Fruit fly (Drosophila melanogaster) whole organism, embryonic: Measurements from ENCODE around the gene CG4297.

ENCODE experiments used
- ATbp ChIP-seq: fragments of 200-800 bp; sonication (Bioruptor generic); optimal IDR thresholded peaks from 2 replicates; lab custom pipeline; 2017; ENCODE audit warnings: missing biosample characterization, mild to moderate bottlenecking, missing genetic modification characterization, missing genetic modification reagents
- Asciz ChIP-seq: fragments of 200-800 bp; sonication (Bioruptor generic); optimal IDR thresholded peaks from 2 replicates; lab custom pipeline; 2017; ENCODE audit warnings: missing biosample characterization, mild to moderate bottlenecking, missing genetic modification characterization, missing genetic modification reagents
- Atf3 ChIP-seq: fragments of 200-800 bp; sonication (Bioruptor generic); optimal IDR thresholded peaks from 3 replicates; lab custom pipeline; 2016; ENCODE audit warnings: missing biosample characterization, missing genetic modification characterization
- B-H1 ChIP-seq: fragments of 200-800 bp; sonication (Bioruptor generic); IDR thresholded peaks from 3 replicates; pipeline ENCODE4 v1.3.6; 2022; ENCODE audit warnings: missing biosample characterization, missing genetic modification characterization
- CG10147 ChIP-seq: fragments of 200-800 bp; sonication (Bioruptor generic); optimal IDR thresholded peaks from 2 replicates; lab custom pipeline; 2019; ENCODE audit warnings: missing biosample characterization, mild to moderate bottlenecking, missing genetic modification characterization, moderate library complexity
- CG10462 ChIP-seq: fragments of 200-800 bp; sonication (Bioruptor generic); optimal IDR thresholded peaks from 2 replicates; lab custom pipeline; 2016; ENCODE audit warnings: missing biosample characterization, missing genetic modification characterization
- CG10543 ChIP-seq: fragments of 200-800 bp; sonication (Bioruptor generic); optimal IDR thresholded peaks from 3 replicates; lab custom pipeline; 2017; ENCODE audit warnings: missing biosample characterization, mild to moderate bottlenecking, missing genetic modification characterization, moderate library complexity
- CG10654 ChIP-seq: fragments of 200-800 bp; sonication (Bioruptor generic); optimal IDR thresholded peaks from 2 replicates; lab custom pipeline; 2016; ENCODE audit warnings: missing biosample characterization, missing genetic modification characterization
- CG11085 ChIP-seq: fragments of 200-800 bp; sonication (Bioruptor generic); IDR thresholded peaks from 2 replicates; pipeline ENCODE4 v1.3.6; 2022; ENCODE audit warnings: missing biosample characterization, missing genetic modification characterization
- CG11456 ChIP-seq: fragments of 200-800 bp; sonication (Bioruptor generic); IDR thresholded peaks from 3 replicates; pipeline ENCODE4 v1.3.6; 2022; ENCODE audit warnings: missing biosample characterization, missing genetic modification characterization
- CG12071 ChIP-seq: fragments of 200-800 bp; sonication (Bioruptor generic); optimal IDR thresholded peaks from 3 replicates; lab custom pipeline; 2018; ENCODE audit warnings: missing biosample characterization, mild to moderate bottlenecking, missing genetic modification characterization
- CG13894 ChIP-seq: fragments of 200-800 bp; sonication (Bioruptor generic); optimal IDR thresholded peaks from 3 replicates; lab custom pipeline; 2018; ENCODE audit warnings: missing biosample characterization, mild to moderate bottlenecking, missing genetic modification characterization, moderate library complexity
- CG15269 ChIP-seq: fragments of 200-800 bp; sonication (Bioruptor generic); optimal IDR thresholded peaks from 2 replicates; lab custom pipeline; 2018; ENCODE audit warnings: missing biosample characterization, mild to moderate bottlenecking, missing genetic modification characterization, moderate library complexity
- CG15514 ChIP-seq: fragments of 200-800 bp; sonication (Bioruptor generic); optimal IDR thresholded peaks from 3 replicates; lab custom pipeline; 2017; ENCODE audit warnings: missing biosample characterization, missing genetic modification characterization, mild to moderate bottlenecking, moderate library complexity, missing genetic modification reagents
- CG17385 ChIP-seq: fragments of 200-800 bp; sonication (Bioruptor generic); optimal IDR thresholded peaks from 3 replicates; lab custom pipeline; 2018; ENCODE audit warnings: missing biosample characterization, mild to moderate bottlenecking, missing genetic modification characterization
- CG17912 ChIP-seq: fragments of 200-800 bp; sonication (Bioruptor generic); optimal IDR thresholded peaks from 2 replicates; lab custom pipeline; 2018; ENCODE audit warnings: missing biosample characterization, mild to moderate bottlenecking, missing genetic modification characterization
- CG18599 ChIP-seq: fragments of 200-800 bp; sonication (Bioruptor generic); optimal IDR thresholded peaks from 3 replicates; lab custom pipeline; 2017; ENCODE audit warnings: missing biosample characterization, missing genetic modification characterization, mild to moderate bottlenecking, moderate library complexity, missing genetic modification reagents
- CG2678 ChIP-seq: fragments of 200-800 bp; sonication (Bioruptor generic); optimal IDR thresholded peaks from 3 replicates; lab custom pipeline; 2019; ENCODE audit warnings: missing biosample characterization, mild to moderate bottlenecking, missing genetic modification characterization, moderate library complexity
- CG3163 ChIP-seq: fragments of 200-800 bp; sonication (Bioruptor generic); optimal IDR thresholded peaks from 3 replicates; lab custom pipeline; 2016; ENCODE audit warnings: missing biosample characterization, missing genetic modification characterization
- CG32767 ChIP-seq: fragments of 200-800 bp; sonication (Bioruptor generic); IDR thresholded peaks from 2 replicates; pipeline ENCODE4 v1.3.6; 2022; ENCODE audit warnings: missing biosample characterization, missing genetic modification characterization
- CG34224 ChIP-seq: fragments of 200-800 bp; sonication (Bioruptor generic); IDR thresholded peaks from 3 replicates; pipeline ENCODE4 v1.3.6; 2022; ENCODE audit warnings: missing biosample characterization, missing genetic modification characterization; ENCODE audit not compliant: partially characterized antibody
- CG4360 ChIP-seq: fragments of 200-800 bp; sonication (Bioruptor generic); IDR thresholded peaks from 2 replicates; pipeline ENCODE4 v1.3.6; 2022; ENCODE audit warnings: missing biosample characterization, missing genetic modification characterization
- CG6683 ChIP-seq: fragments of 200-800 bp; sonication (Bioruptor generic); optimal IDR thresholded peaks from 2 replicates; lab custom pipeline; 2017; ENCODE audit warnings: missing biosample characterization, mild to moderate bottlenecking, missing genetic modification characterization, missing genetic modification reagents
- CG6765 ChIP-seq: fragments of 200-800 bp; sonication (Bioruptor generic); optimal IDR thresholded peaks from 3 replicates; lab custom pipeline; 2017; ENCODE audit warnings: missing biosample characterization, mild to moderate bottlenecking, missing genetic modification characterization
- Ets65A ChIP-seq: fragments of 200-800 bp; sonication (Bioruptor generic); peaks from one replicate; lab custom pipeline; 2016; ENCODE audit warnings: missing biosample characterization, missing genetic modification characterization
- Fer3 ChIP-seq: fragments of 200-800 bp; sonication (Bioruptor generic); optimal IDR thresholded peaks from 2 replicates; lab custom pipeline; 2018; ENCODE audit warnings: missing biosample characterization, mild to moderate bottlenecking, missing genetic modification characterization, moderate library complexity
- GATAe ChIP-seq: fragments of 200-800 bp; sonication (Bioruptor generic); conservative IDR thresholded peaks from 2 replicates; pipeline ENCODE4 v1.3.6; 2022; ENCODE audit warnings: missing biosample characterization, missing genetic modification characterization
- Med ChIP-seq: fragments of 200-800 bp; sonication (Bioruptor generic); peaks from one replicate; lab custom pipeline; 2016; ENCODE audit warnings: missing biosample characterization, missing genetic modification characterization, mild to moderate bottlenecking, inconsistent platforms, moderate library complexity
- NfI ChIP-seq: fragments of 200-800 bp; sonication (Bioruptor generic); optimal IDR thresholded peaks from 3 replicates; lab custom pipeline; 2018; ENCODE audit warnings: missing biosample characterization, mild to moderate bottlenecking, missing genetic modification characterization, moderate library complexity
- Scr ChIP-seq: fragments of 200-800 bp; sonication (Bioruptor generic); IDR thresholded peaks from 2 replicates; pipeline ENCODE4 v1.3.6; 2022; ENCODE audit warnings: missing biosample characterization, missing genetic modification characterization; ENCODE audit not compliant: partially characterized antibody
- Sox102F ChIP-seq: fragments of 200-800 bp; sonication (Bioruptor generic); optimal IDR thresholded peaks from 2 replicates; lab custom pipeline; 2018; ENCODE audit warnings: missing biosample characterization, mild to moderate bottlenecking, missing genetic modification characterization, moderate library complexity
- Sry-β ChIP-seq: fragments of 200-800 bp; sonication (Bioruptor generic); optimal IDR thresholded peaks from 2 replicates; lab custom pipeline; 2018; ENCODE audit warnings: missing biosample characterization, mild to moderate bottlenecking, missing genetic modification characterization, moderate library complexity
- YL-1 ChIP-seq: fragments of 200-800 bp; sonication (Bioruptor generic); optimal IDR thresholded peaks from 3 replicates; lab custom pipeline; 2017; ENCODE audit warnings: missing biosample characterization, mild to moderate bottlenecking, missing genetic modification characterization
- abd-A ChIP-seq: fragments of 200-800 bp; sonication (Bioruptor generic); optimal IDR thresholded peaks from 3 replicates; lab custom pipeline; 2019; ENCODE audit warnings: missing biosample characterization, mild to moderate bottlenecking, missing genetic modification characterization, moderate library complexity
- ara ChIP-seq: fragments of 200-800 bp; sonication (Bioruptor generic); IDR thresholded peaks from 2 replicates; pipeline ENCODE4 v1.3.6; 2022; ENCODE audit warnings: missing biosample characterization, missing genetic modification characterization
- bsh ChIP-seq, 2 experiments: fragments of 200-800 bp; sonication (Bioruptor generic); optimal IDR thresholded peaks; 2 replicates each; lab custom pipeline; 2017 to 2018; ENCODE audit warnings: mild to moderate bottlenecking in 2 of 2, missing biosample characterization in 2 of 2, missing genetic modification characterization in 2 of 2, moderate library complexity in 1 of 2
- caup ChIP-seq: fragments of 200-800 bp; sonication (Bioruptor generic); optimal IDR thresholded peaks from 3 replicates; lab custom pipeline; 2017; ENCODE audit warnings: missing biosample characterization, mild to moderate bottlenecking, missing genetic modification characterization, moderate library complexity; ENCODE audit not compliant: severe bottlenecking
- emc ChIP-seq: fragments of 200-800 bp; sonication (Bioruptor generic); optimal IDR thresholded peaks from 2 replicates; lab custom pipeline; 2016; ENCODE audit warnings: missing biosample characterization, missing genetic modification characterization
- ftz-f1 ChIP-seq: fragments of 200-800 bp; sonication (Bioruptor generic); optimal IDR thresholded peaks from 2 replicates; lab custom pipeline; 2016; ENCODE audit warnings: missing biosample characterization, missing genetic modification characterization
- gce ChIP-seq: fragments of 200-800 bp; sonication (Bioruptor generic); IDR thresholded peaks from 3 replicates; pipeline ENCODE4 v1.3.6; 2022; ENCODE audit warnings: missing biosample characterization, missing genetic modification characterization
- grau ChIP-seq: fragments of 200-800 bp; optimal IDR thresholded peaks from 3 replicates; lab custom pipeline; 2019; ENCODE audit warnings: missing biosample characterization, mild to moderate bottlenecking, missing genetic modification characterization, moderate library complexity
- jumu ChIP-seq: fragments of 200-800 bp; sonication (Bioruptor generic); optimal IDR thresholded peaks from 3 replicates; lab custom pipeline; 2016; ENCODE audit warnings: missing biosample characterization, missing genetic modification characterization
- mld ChIP-seq: fragments of 200-800 bp; sonication (Bioruptor generic); IDR thresholded peaks from 3 replicates; pipeline ENCODE4 v1.3.6; 2022; ENCODE audit warnings: missing biosample characterization, missing genetic modification characterization; ENCODE audit not compliant: partially characterized antibody
- oc ChIP-seq: fragments of 200-800 bp; sonication (Bioruptor generic); optimal IDR thresholded peaks from 2 replicates; lab custom pipeline; 2018; ENCODE audit warnings: missing biosample characterization, mild to moderate bottlenecking, missing genetic modification characterization, moderate library complexity
- odd ChIP-seq: fragments of 200-800 bp; sonication (Bioruptor generic); optimal IDR thresholded peaks from 2 replicates; lab custom pipeline; 2017; ENCODE audit warnings: missing biosample characterization, mild to moderate bottlenecking, missing genetic modification characterization
- repo ChIP-seq: fragments of 200-800 bp; sonication (Bioruptor generic); optimal IDR thresholded peaks from 2 replicates; lab custom pipeline; 2016; ENCODE audit warnings: missing biosample characterization, missing genetic modification characterization
- sr ChIP-seq: fragments of 200-800 bp; sonication (Bioruptor generic); IDR thresholded peaks from 3 replicates; pipeline ENCODE4 v1.3.6; 2022; ENCODE audit warnings: missing biosample characterization, missing genetic modification characterization
- twi ChIP-seq: fragments of 200-800 bp; optimal IDR thresholded peaks from 2 replicates; lab custom pipeline; 2019; ENCODE audit warnings: missing biosample characterization, mild to moderate bottlenecking, missing genetic modification characterization, moderate library complexity

CG4297 gene

dm6 chr2L:484281-484943 lies 12.4 kb upstream of the CG4297 start (continued):
- TF ChIP-seq oc (tag; lab: Kevin White, UChicago) (no peak), CG4360 (GFP tag; lab: Robert Waterston, UW) (0 out of 2 replicates have a peak, but pooled peaks have one; percentile 4), abd-A (tag; lab: Kevin White, UChicago) (peak; percentile 97), CG6683 (GFP tag; lab: Kevin White, UChicago) (peak; percentile 26), ara (no peak), CG17912 (peak; percentile 35), ATbp (GFP tag; lab: Kevin White, UChicago) (no peak), GATAe (GFP tag; lab: Robert Waterston, UW) (peak; percentile 50), Sry-β (no peak), bsh (GFP tag; optimal IDR thresholded peaks at IDR 0.05; lab: Kevin White, UChicago) (no peak), Med (GFP tag; lab: Kevin White, UChicago) (peak; percentile 88), CG11085 (no peak), CG2678 (tag; lab: Kevin White, UChicago) (peak; percentile 59), CG12071 (GFP tag; lab: Kevin White, UChicago) (peak; percentile 41), CG10147 (peak; percentile 2), Ets65A (no peak), ftz-f1 (GFP tag; lab: Kevin White, UChicago) (peak; percentile 96), CG34224 (GFP tag; lab: Robert Waterston, UW) (peak; percentile 41; the same call in 1 of the 3 replicates), emc (GFP tag; lab: Kevin White, UChicago) (no peak), CG17385 (peak; percentile 3), repo (no peak), odd (GFP tag; lab: Kevin White, UChicago) (peak; percentile 33), Scr (no peak), Atf3 (GFP tag; lab: Kevin White, UChicago) (no peak), YL-1 (GFP tag; lab: Kevin White, UChicago) (peak; percentile 7), NfI (GFP tag; lab: Kevin White, UChicago) (peak; percentile 15), CG10462 (GFP tag; lab: Kevin White, UChicago) (no peak), CG13894 (tag; lab: Kevin White, UChicago) (peak; percentile 92), grau (tag; lab: Kevin White, UChicago) (peak; percentile 44), CG32767 (GFP tag; lab: Robert Waterston, UW) (no peak), CG6765 (peak; percentile 28), jumu (GFP tag; lab: Kevin White, UChicago) (no peak), Fer3 (tag; lab: Kevin White, UChicago) (peak; percentile 38), caup (GFP tag; lab: Kevin White, UChicago) (peak; percentile 69), CG10543 (GFP tag; lab: Kevin White, UChicago) (peak; percentile 98), mld (GFP tag; lab: Robert Waterston, UW) (no peak), Asciz (GFP tag; lab: Kevin White, UChicago) (no peak), gce (GFP tag; lab: Robert Waterston, UW) (no peak), twi (tag; lab: Kevin White, UChicago) (peak; percentile 56), B-H1 (peak; percentile 19; the same call in 1 of the 3 replicates), CG18599 (GFP tag; lab: Kevin White, UChicago) (peak; percentile 69), CG15269 (tag; lab: Kevin White, UChicago) (peak; percentile 34), CG11456 (GFP tag; lab: Robert Waterston, UW) (no peak), CG3163 (GFP tag; lab: Kevin White, UChicago) (no peak), CG10654 (GFP tag; lab: Kevin White, UChicago) (no peak), sr (GFP tag; lab: Robert Waterston, UW) (peak; percentile 69; the same call in 2 of the 3 replicates), CG15514 (GFP tag; lab: Kevin White, UChicago) (peak; percentile 25), Sox102F (GFP tag; lab: Kevin White, UChicago) (peak; percentile 6)
